Worm (Caenorhabditis elegans) whole organism, L1 larva: ENCODE measurements around the gene Y39G8B.10.

ENCODE experiments used
- ama-1 ChIP-seq: fragments of 150-350 bp; optimal IDR thresholded peaks from 2 replicates; lab custom pipeline; 2014
- egl-13 ChIP-seq: sonication (generic microtip); optimal IDR thresholded peaks from 2 replicates; lab custom pipeline; 2016; ENCODE audit warnings: missing genotype, missing genetic modification reagents, missing genetic modification characterization, missing compliant biosample characterization
- jun-1 ChIP-seq: fragments of 150-350 bp; optimal IDR thresholded peaks from 2 replicates; lab custom pipeline; 2014; ENCODE audit warnings: missing biosample characterization, missing genetic modification reagents, missing genetic modification characterization
- lin-15B ChIP-seq: fragments of 150-350 bp; sonication (generic microtip); optimal IDR thresholded peaks from 3 replicates; lab custom pipeline; 2014; ENCODE audit warnings: missing biosample characterization, missing genetic modification characterization
- nhr-28 ChIP-seq: fragments of 150-350 bp; optimal IDR thresholded peaks from 2 replicates; lab custom pipeline; 2014; ENCODE audit warnings: missing biosample characterization, missing genetic modification characterization
- nhr-77 ChIP-seq: fragments of 150-350 bp; optimal IDR thresholded peaks from 2 replicates; lab custom pipeline; 2014; ENCODE audit warnings: missing biosample characterization, missing genetic modification characterization
- pqm-1 ChIP-seq: sonication (generic microtip); optimal IDR thresholded peaks from 3 replicates; lab custom pipeline; 2017; ENCODE audit warnings: missing biosample characterization, missing genetic modification characterization
- unc-62 ChIP-seq: fragments of 150-350 bp; optimal IDR thresholded peaks from 2 replicates; lab custom pipeline; 2014; ENCODE audit warnings: missing biosample characterization, missing genetic modification reagents, missing genetic modification characterization
- ztf-11 ChIP-seq, 2 experiments: sonication (generic microtip); optimal IDR thresholded peaks; 2 replicates each; lab custom pipeline; 2016 to 2017; ENCODE audit warnings: missing genetic modification characterization in 2 of 2, missing biosample characterization in 1 of 2, missing compliant biosample characterization in 1 of 2

- no peak for TF ChIP-seq nhr-28 (tag; lab: Kevin White, UChicago)
- TF ChIP-seq ztf-11 (tag; optimal IDR thresholded peaks at IDR 0.05; lab: Kevin White, UChicago) = no peak
- TF ChIP-seq lin-15B (tag; lab: Kevin White, UChicago) = no peak
- TF ChIP-seq ama-1 (lab: Kevin White, UChicago) = no peak
- no peak for TF ChIP-seq unc-62
- TF ChIP-seq nhr-77 (tag; lab: Kevin White, UChicago) = no peak
- TF ChIP-seq jun-1 (tag; lab: Kevin White, UChicago) = no peak
- TF ChIP-seq pqm-1 (tag; lab: Kevin White, UChicago) = no peak
- TF ChIP-seq egl-13 = no peak
Measured at ce11 chrII:13939531-13939930, 43.4 kb downstream of the Y39G8B.10 start, which contains the start of gene W07G1.1.
